Fruit fly (Drosophila melanogaster) whole organism, embryonic: ENCODE measurements around the gene CG31268.

Experiments used
- CG11093 ChIP-seq: fragments of 200-800 bp; sonication (Bioruptor generic); IDR thresholded peaks from 3 replicates; pipeline ENCODE4 v1.3.6; 2022; ENCODE audit warnings: missing biosample characterization, missing genetic modification characterization
- CG11247 ChIP-seq: fragments of 200-800 bp; sonication (Bioruptor generic); IDR thresholded peaks from 2 replicates; pipeline ENCODE4 v1.3.6; 2022; ENCODE audit warnings: missing biosample characterization, missing genetic modification characterization
- CG11696 ChIP-seq: fragments of 200-800 bp; sonication (Bioruptor generic); IDR thresholded peaks from 2 replicates; pipeline ENCODE4 v1.3.6; 2022; ENCODE audit warnings: missing biosample characterization, missing genetic modification characterization
- CG15011 ChIP-seq: fragments of 200-800 bp; sonication (Bioruptor generic); optimal IDR thresholded peaks from 3 replicates; lab custom pipeline; 2018; ENCODE audit warnings: missing biosample characterization, mild to moderate bottlenecking, missing genetic modification characterization
- CG15269 ChIP-seq: fragments of 200-800 bp; sonication (Bioruptor generic); optimal IDR thresholded peaks from 2 replicates; lab custom pipeline; 2018; ENCODE audit warnings: missing biosample characterization, mild to moderate bottlenecking, missing genetic modification characterization, moderate library complexity
- CG15479 ChIP-seq: fragments of 200-800 bp; sonication (Bioruptor generic); optimal IDR thresholded peaks from 3 replicates; lab custom pipeline; 2019; ENCODE audit warnings: missing biosample characterization, mild to moderate bottlenecking, missing genetic modification characterization, moderate library complexity
- CG16815 ChIP-seq: fragments of 200-800 bp; sonication (Bioruptor generic); optimal IDR thresholded peaks from 3 replicates; lab custom pipeline; 2017; ENCODE audit warnings: missing biosample characterization, mild to moderate bottlenecking, missing genetic modification characterization
- CG18764 ChIP-seq: fragments of 200-800 bp; sonication (Bioruptor generic); optimal IDR thresholded peaks from 3 replicates; lab custom pipeline; 2016; ENCODE audit warnings: missing biosample characterization, missing genetic modification characterization
- CG2129 ChIP-seq: fragments of 200-800 bp; sonication (Bioruptor generic); IDR thresholded peaks from 2 replicates; pipeline ENCODE4 v1.3.6; 2022; ENCODE audit warnings: missing biosample characterization, missing genetic modification characterization; ENCODE audit not compliant: partially characterized antibody
- CG2712 ChIP-seq: fragments of 200-800 bp; optimal IDR thresholded peaks from 3 replicates; lab custom pipeline; 2019; ENCODE audit warnings: missing biosample characterization, mild to moderate bottlenecking, missing genetic modification characterization, moderate library complexity
- CG32772 ChIP-seq: fragments of 200-800 bp; sonication (Bioruptor generic); IDR thresholded peaks from 2 replicates; pipeline ENCODE4 v1.3.6; 2022; ENCODE audit warnings: missing biosample characterization, missing genetic modification characterization
- CG3407 ChIP-seq: fragments of 200-800 bp; sonication (Bioruptor generic); optimal IDR thresholded peaks from 2 replicates; lab custom pipeline; 2018; ENCODE audit warnings: missing biosample characterization, mild to moderate bottlenecking, missing genetic modification characterization
- CG3995 ChIP-seq: fragments of 200-800 bp; sonication (Bioruptor generic); optimal IDR thresholded peaks from 3 replicates; lab custom pipeline; 2016; ENCODE audit warnings: missing biosample characterization, missing genetic modification characterization
- CG4360 ChIP-seq: fragments of 200-800 bp; sonication (Bioruptor generic); IDR thresholded peaks from 2 replicates; pipeline ENCODE4 v1.3.6; 2022; ENCODE audit warnings: missing biosample characterization, missing genetic modification characterization
- CG6254 ChIP-seq: fragments of 200-800 bp; sonication (Bioruptor generic); optimal IDR thresholded peaks from 3 replicates; lab custom pipeline; 2017; ENCODE audit warnings: mild to moderate bottlenecking, missing biosample characterization, missing genetic modification reagents, missing genetic modification characterization
- CG6765 ChIP-seq: fragments of 200-800 bp; sonication (Bioruptor generic); optimal IDR thresholded peaks from 3 replicates; lab custom pipeline; 2017; ENCODE audit warnings: missing biosample characterization, mild to moderate bottlenecking, missing genetic modification characterization
- CG6791 ChIP-seq: fragments of 200-800 bp; sonication (Bioruptor generic); IDR thresholded peaks from 3 replicates; pipeline ENCODE4 v1.3.6; 2022; ENCODE audit warnings: missing biosample characterization, missing genetic modification characterization; ENCODE audit not compliant: partially characterized antibody
- CG8359 ChIP-seq: fragments of 200-800 bp; sonication (Bioruptor generic); optimal IDR thresholded peaks from 2 replicates; lab custom pipeline; 2017; ENCODE audit warnings: missing biosample characterization, mild to moderate bottlenecking, missing genetic modification characterization, borderline replicate concordance
- CG9876 ChIP-seq: fragments of 200-800 bp; sonication (Bioruptor generic); optimal IDR thresholded peaks from 2 replicates; lab custom pipeline; 2016; ENCODE audit warnings: missing biosample characterization, missing genetic modification characterization
- D19A ChIP-seq: fragments of 200-800 bp; optimal IDR thresholded peaks from 3 replicates; lab custom pipeline; 2019; ENCODE audit warnings: missing biosample characterization, mild to moderate bottlenecking, missing genetic modification characterization, moderate library complexity
- Dbx ChIP-seq: fragments of 200-800 bp; sonication (Bioruptor generic); IDR thresholded peaks from 3 replicates; pipeline ENCODE4 v1.3.6; 2022; ENCODE audit warnings: missing biosample characterization, missing genetic modification characterization
- Dfd ChIP-seq, 2 experiments: fragments of >200 bp; optimal IDR thresholded peaks; 2 replicates each; lab custom pipeline; 2017; ENCODE audit warnings: missing biosample characterization in 2 of 2, missing genetic modification characterization in 2 of 2
- Eip74EF ChIP-seq, 2 experiments: fragments of 200-800 bp in 1 of 2; fragments of >200 bp in 1 of 2; sonication (Bioruptor generic) in 1 of 2; optimal IDR thresholded peaks; 2 replicates each; lab custom pipeline; 2017 to 2019; ENCODE audit warnings: missing biosample characterization in 2 of 2, missing genetic modification characterization in 2 of 2, mild to moderate bottlenecking in 1 of 2, moderate library complexity in 1 of 2
- Ets97D ChIP-seq: fragments of 200-800 bp; sonication (Bioruptor generic); optimal IDR thresholded peaks from 3 replicates; lab custom pipeline; 2016; ENCODE audit warnings: missing biosample characterization, missing genetic modification characterization
- GATAe ChIP-seq: fragments of 200-800 bp; sonication (Bioruptor generic); conservative IDR thresholded peaks from 2 replicates; pipeline ENCODE4 v1.3.6; 2022; ENCODE audit warnings: missing biosample characterization, missing genetic modification characterization
- Gug ChIP-seq: fragments of 200-800 bp; sonication (Bioruptor generic); IDR thresholded peaks from 4 replicates; pipeline ENCODE4 v1.3.6; 2022; ENCODE audit warnings: missing biosample characterization, missing genetic modification characterization
- Lim3 ChIP-seq: fragments of 200-800 bp; sonication (Bioruptor generic); IDR thresholded peaks from 2 replicates; pipeline ENCODE4 v1.3.6; 2022; ENCODE audit warnings: missing biosample characterization, missing genetic modification characterization
- MBD-R2 ChIP-seq: fragments of 200-800 bp; sonication (Bioruptor generic); IDR thresholded peaks from 2 replicates; pipeline ENCODE4 v1.3.6; 2022; ENCODE audit warnings: missing biosample characterization, missing genetic modification characterization
- Myb ChIP-seq: fragments of 200-800 bp; sonication (Bioruptor generic); optimal IDR thresholded peaks from 2 replicates; lab custom pipeline; 2016; ENCODE audit warnings: missing biosample characterization, missing genetic modification characterization
- Optix ChIP-seq: fragments of 200-800 bp; sonication (Bioruptor generic); IDR thresholded peaks from 3 replicates; pipeline ENCODE4 v1.3.6; 2022; ENCODE audit warnings: missing biosample characterization, missing genetic modification characterization
- Ravus ChIP-seq: fragments of 200-800 bp; sonication (Bioruptor generic); IDR thresholded peaks from 2 replicates; pipeline ENCODE4 v1.3.6; 2022; ENCODE audit warnings: missing biosample characterization, missing genetic modification characterization
- Tbp ChIP-seq: fragments of >200 bp; optimal IDR thresholded peaks from 2 replicates; lab custom pipeline; 2018; ENCODE audit warnings: missing biosample characterization, missing genetic modification characterization
- bowl ChIP-seq: fragments of 200-800 bp; sonication (Bioruptor generic); IDR thresholded peaks from 2 replicates; pipeline ENCODE4 v1.3.6; 2022; ENCODE audit warnings: missing biosample characterization, missing genetic modification characterization
- br ChIP-seq: fragments of >200 bp; optimal IDR thresholded peaks from 2 replicates; lab custom pipeline; 2017
- cato ChIP-seq: fragments of 200-800 bp; sonication (Bioruptor generic); optimal IDR thresholded peaks from 2 replicates; lab custom pipeline; 2016; ENCODE audit warnings: missing biosample characterization, missing genetic modification characterization, borderline replicate concordance
- gsb ChIP-seq: fragments of 200-800 bp; sonication (Bioruptor generic); IDR thresholded peaks from 2 replicates; pipeline ENCODE4 v1.3.6; 2022; ENCODE audit warnings: missing biosample characterization, missing genetic modification characterization
- gsb-n ChIP-seq: fragments of 200-800 bp; sonication (Bioruptor generic); optimal IDR thresholded peaks from 3 replicates; lab custom pipeline; 2018; ENCODE audit warnings: missing biosample characterization, mild to moderate bottlenecking, missing genetic modification characterization
- gt ChIP-seq: fragments of 200-800 bp; sonication (Bioruptor generic); IDR thresholded peaks from 2 replicates; pipeline ENCODE4 v1.3.6; 2022; ENCODE audit warnings: missing biosample characterization, missing genetic modification characterization
- ham ChIP-seq: fragments of 200-800 bp; sonication (Bioruptor generic); IDR thresholded peaks from 2 replicates; pipeline ENCODE4 v1.3.6; 2022; ENCODE audit warnings: missing biosample characterization, missing genetic modification characterization
- insv ChIP-seq, 2 experiments: fragments of 200-800 bp; sonication (Bioruptor generic); optimal IDR thresholded peaks; 3 replicates each; lab custom pipeline; 2016 to 2018; ENCODE audit warnings: missing biosample characterization in 2 of 2, missing genetic modification characterization in 2 of 2
- lab ChIP-seq: fragments of 200-800 bp; sonication (Bioruptor generic); optimal IDR thresholded peaks from 3 replicates; lab custom pipeline; 2017; ENCODE audit warnings: missing biosample characterization, missing genetic modification characterization, mild to moderate bottlenecking, moderate library complexity, missing genetic modification reagents
- lola ChIP-seq, 3 experiments: fragments of >200 bp in 2 of 3; fragments of 200-800 bp in 1 of 3; sonication (Bioruptor generic) in 1 of 3; optimal IDR thresholded peaks; 2 replicates each; lab custom pipeline; 2017 to 2019; ENCODE audit warnings: missing biosample characterization in 3 of 3, missing genetic modification characterization in 3 of 3, mild to moderate bottlenecking in 1 of 3, moderate library complexity in 1 of 3
- mld ChIP-seq: fragments of 200-800 bp; sonication (Bioruptor generic); IDR thresholded peaks from 3 replicates; pipeline ENCODE4 v1.3.6; 2022; ENCODE audit warnings: missing biosample characterization, missing genetic modification characterization; ENCODE audit not compliant: partially characterized antibody
- otp ChIP-seq: fragments of 200-800 bp; sonication (Bioruptor generic); IDR thresholded peaks from 3 replicates; pipeline ENCODE4, ENCODE4 v1.3.6; 2022; ENCODE audit warnings: missing biosample characterization, missing genetic modification characterization
- sd ChIP-seq: fragments of 200-800 bp; sonication (Bioruptor generic); optimal IDR thresholded peaks from 3 replicates; lab custom pipeline; 2018; ENCODE audit warnings: missing biosample characterization, mild to moderate bottlenecking, missing genetic modification characterization, moderate library complexity
- so ChIP-seq: fragments of 200-800 bp; sonication (Bioruptor generic); IDR thresholded peaks from 3 replicates; pipeline ENCODE4 v1.3.6; 2022; ENCODE audit warnings: missing biosample characterization, missing genetic modification characterization
- ssp ChIP-seq: fragments of 200-800 bp; sonication (Bioruptor generic); IDR thresholded peaks from 2 replicates; pipeline ENCODE4 v1.3.6; 2022; ENCODE audit warnings: missing biosample characterization, missing genetic modification characterization
- stwl ChIP-seq: fragments of 200-800 bp; sonication (Bioruptor generic); optimal IDR thresholded peaks from 3 replicates; lab custom pipeline; 2018; ENCODE audit warnings: missing biosample characterization, mild to moderate bottlenecking, missing genetic modification characterization, moderate library complexity
- tap ChIP-seq: fragments of 200-800 bp; optimal IDR thresholded peaks from 3 replicates; lab custom pipeline; 2019; ENCODE audit warnings: missing biosample characterization, mild to moderate bottlenecking, missing genetic modification characterization, moderate library complexity
- trh ChIP-seq: fragments of 200-800 bp; sonication (Bioruptor generic); optimal IDR thresholded peaks from 2 replicates; lab custom pipeline; 2016; ENCODE audit warnings: missing biosample characterization, missing genetic modification characterization
- twi ChIP-seq: fragments of 200-800 bp; optimal IDR thresholded peaks from 2 replicates; lab custom pipeline; 2019; ENCODE audit warnings: missing biosample characterization, mild to moderate bottlenecking, missing genetic modification characterization, moderate library complexity
- unc-4 ChIP-seq: fragments of 200-800 bp; sonication (Bioruptor generic); IDR thresholded peaks from 2 replicates; pipeline ENCODE4 v1.3.6; 2022; ENCODE audit warnings: missing biosample characterization, missing genetic modification characterization; ENCODE audit not compliant: partially characterized antibody

The CG31268 gene

dm6 chr3R:17056905-17057251, 25.3 kb downstream of the CG31268 start (continued):
- TF ChIP-seq CG6791 (GFP tag; lab: Robert Waterston, UW) (no peak), CG2129 (GFP tag; lab: Robert Waterston, UW) (no peak), gsb (GFP tag; lab: Robert Waterston, UW) (no peak), Gug (GFP tag; lab: Robert Waterston, UW) (0 out of 4 replicates have a peak, but pooled peaks have one; percentile 28), CG6765 (GFP tag; lab: Kevin White, UChicago) (no peak), CG8359 (no peak), ham (no peak), twi (tag; lab: Kevin White, UChicago) (no peak), lab (GFP tag; lab: Kevin White, UChicago) (no peak), CG3995 (GFP tag; lab: Kevin White, UChicago) (no peak), tap (no peak), unc-4 (no peak), Dfd (GFP tag; optimal IDR thresholded peaks at IDR 0.05; lab: Kevin White, UChicago) (no peak), CG15479 (GFP tag; lab: Kevin White, UChicago) (no peak), trh (GFP tag; lab: Kevin White, UChicago) (no peak), br (lab: Kevin White, UChicago) (no peak), stwl (tag; lab: Kevin White, UChicago) (no peak), CG9876 (GFP tag; lab: Kevin White, UChicago) (no peak), GATAe (GFP tag; lab: Robert Waterston, UW) (no peak), gsb-n (tag; lab: Kevin White, UChicago) (peak; percentile 16), D19A (tag; lab: Kevin White, UChicago) (peak; percentile 36), Ets97D (GFP tag; lab: Kevin White, UChicago) (no peak), CG2712 (tag; lab: Kevin White, UChicago) (peak; percentile 59), CG6254 (GFP tag; lab: Kevin White, UChicago) (peak; percentile 45), CG3407 (no peak), bowl (0 out of 2 replicates have a peak, but pooled peaks have one; percentile 4), sd (tag; lab: Kevin White, UChicago) (no peak), lola (GFP tag; optimal IDR thresholded peaks at IDR 0.05; lab: Kevin White, UChicago) (peak in 1 of 3 experiments; percentile 16), CG4360 (no peak), CG32772 (GFP tag; lab: Robert Waterston, UW) (0 out of 2 replicates have a peak, but pooled peaks have one; percentile 7), Optix (GFP tag; lab: Robert Waterston, UW) (no peak), Ravus (no peak), cato (GFP tag; lab: Kevin White, UChicago) (no peak), MBD-R2 (no peak), Eip74EF (GFP tag; optimal IDR thresholded peaks at IDR 0.05; lab: Kevin White, UChicago) (no peak), Tbp (GFP tag; lab: Kevin White, UChicago) (no peak), gt (GFP tag; lab: Robert Waterston, UW) (no peak), so (GFP tag; lab: Robert Waterston, UW) (no peak), Myb (GFP tag; lab: Kevin White, UChicago) (no peak), Dbx (GFP tag; lab: Robert Waterston, UW) (no peak), mld (GFP tag; lab: Robert Waterston, UW) (no peak), CG11093 (GFP tag; lab: Robert Waterston, UW) (no peak), ssp (GFP tag; lab: Robert Waterston, UW) (no peak), Lim3 (GFP tag; lab: Robert Waterston, UW) (no peak), CG11247 (GFP tag; lab: Robert Waterston, UW) (no peak), CG15011 (GFP tag; lab: Kevin White, UChicago) (no peak), CG16815 (GFP tag; lab: Kevin White, UChicago) (no peak), CG11696 (GFP tag; lab: Robert Waterston, UW) (no peak), otp (GFP tag; lab: Robert Waterston, UW) (no peak), CG18764 (GFP tag; lab: Kevin White, UChicago) (no peak), CG15269 (tag; lab: Kevin White, UChicago) (no peak), insv (GFP tag; optimal IDR thresholded peaks at IDR 0.05; lab: Kevin White, UChicago) (no peak)
